Worm (Caenorhabditis elegans): ENCODE data around the gene B0250.5.

B0250.5 gene

ce11 chrV:20536208-20536607 lies 42.5 kb downstream of the B0250.5 start, which contains the start of gene Y38H6C.15:
TSS of gene Y38H6C.15 (minus strand) at chrV:20536308.
- TF ChIP-seq nhr-12 (tag; optimal IDR thresholded peaks at IDR 0.05) (no peak), elt-1 (tag; optimal IDR thresholded peaks at IDR 0.05; ENCODE audit: borderline replicate concordance, insufficient read depth) (no peak), unc-62 (GFP tag; optimal IDR thresholded peaks at IDR 0.05) (no peak), hlh-1 (tag; optimal IDR thresholded peaks at IDR 0.05) (no peak), mab-5 (tag; optimal IDR thresholded peaks at IDR 0.05) (no peak), flh-1 (GFP tag; optimal IDR thresholded peaks at IDR 0.05) (no peak), cnd-1 (tag; optimal IDR thresholded peaks at IDR 0.05) (no peak), drap-1 (GFP tag; optimal IDR thresholded peaks at IDR 0.05) (no peak), ceh-83 (GFP tag; optimal IDR thresholded peaks at IDR 0.05) (no peak), nhr-28 (tag; optimal IDR thresholded peaks at IDR 0.05) (no peak), elt-3 (tag; optimal IDR thresholded peaks at IDR 0.05) (no peak), nhr-237 (tag; optimal IDR thresholded peaks at IDR 0.05) (no peak), nhr-76 (tag; optimal IDR thresholded peaks at IDR 0.05) (no peak), ceh-43 (GFP tag; optimal IDR thresholded peaks at IDR 0.05) (no peak), unc-39 (tag; optimal IDR thresholded peaks at IDR 0.05) (no peak), ham-2 (GFP tag; optimal IDR thresholded peaks at IDR 0.05) (no peak), lin-32 (GFP tag; optimal IDR thresholded peaks at IDR 0.05) (no peak)

DNA sequence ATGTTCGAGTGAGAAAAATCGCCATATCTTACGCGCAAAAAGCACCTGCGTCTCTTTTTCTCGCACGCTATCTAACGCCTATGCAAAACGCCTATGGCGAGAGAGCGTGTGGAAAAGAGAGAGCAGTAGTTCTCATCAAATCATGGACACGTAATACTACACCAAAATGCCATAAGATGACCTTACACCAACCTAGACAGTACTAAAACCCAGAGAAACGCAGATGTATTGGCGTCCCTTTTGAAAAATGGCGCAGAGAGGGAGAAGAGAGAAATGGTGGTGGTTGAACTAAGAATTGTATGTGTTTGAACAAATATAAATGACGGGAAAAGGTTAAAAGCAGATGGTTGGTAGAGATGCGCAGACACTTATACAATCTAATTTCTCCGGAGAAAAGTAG lies 45.3 kb downstream of the B0250.5 start, which contains the start of gene Y38H6C.16:
TSS of gene Y38H6C.16 (minus strand) at position 293 of the 400 bp plus-strand sequence.
- TF ChIP-seq drap-1 (GFP tag; optimal IDR thresholded peaks at IDR 0.05) = no peak
- no peak for TF ChIP-seq mep-1 (tag; optimal IDR thresholded peaks at IDR 0.05)
- no peak for TF ChIP-seq zip-8 (tag; optimal IDR thresholded peaks at IDR 0.05)
- no peak for TF ChIP-seq ham-2 (GFP tag; optimal IDR thresholded peaks at IDR 0.05)

DNA sequence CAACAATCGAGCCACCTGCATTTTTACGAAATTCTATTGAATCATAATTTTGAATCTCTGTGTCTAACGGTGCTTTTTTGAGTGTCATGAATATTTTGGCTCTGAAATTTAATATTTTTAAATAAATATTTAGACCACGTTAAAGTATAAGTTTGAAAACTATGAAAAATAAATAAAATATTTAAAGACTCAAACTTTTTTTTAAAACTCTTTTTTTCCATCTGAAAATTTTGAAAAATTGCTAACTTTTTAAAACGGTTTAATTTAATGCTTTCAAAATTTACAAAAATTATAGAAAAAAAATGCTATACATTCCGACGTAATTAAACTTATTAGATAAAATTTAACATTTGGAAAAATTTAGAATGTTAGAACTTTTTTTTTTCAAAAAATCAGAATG lies 50.4 kb downstream of the B0250.5 start, which contains the start of gene slc-36.3:
TSS of gene slc-36.3 (minus strand) at position 101 of the 400 bp plus-strand sequence.
- TF ChIP-seq unc-39 (tag; optimal IDR thresholded peaks at IDR 0.05) (no peak), nhr-76 (tag; optimal IDR thresholded peaks at IDR 0.05) (no peak), blmp-1 (tag; optimal IDR thresholded peaks at IDR 0.05) (no peak), drap-1 (GFP tag; optimal IDR thresholded peaks at IDR 0.05) (no peak), cnd-1 (tag; optimal IDR thresholded peaks at IDR 0.05) (no peak), ces-1 (GFP tag; optimal IDR thresholded peaks at IDR 0.05) (no peak), pha-4 (tag; optimal IDR thresholded peaks at IDR 0.05) (no peak), elt-1 (tag; optimal IDR thresholded peaks at IDR 0.05; ENCODE audit: borderline replicate concordance, insufficient read depth) (no peak), ceh-43 (GFP tag; optimal IDR thresholded peaks at IDR 0.05) (no peak), ztf-11 (tag; optimal IDR thresholded peaks at IDR 0.05) (no peak), flh-1 (GFP tag; optimal IDR thresholded peaks at IDR 0.05) (no peak), ceh-39 (tag; optimal IDR thresholded peaks at IDR 0.05) (no peak), nhr-12 (tag; optimal IDR thresholded peaks at IDR 0.05) (no peak), mls-2 (tag; optimal IDR thresholded peaks at IDR 0.05) (no peak), mep-1 (tag; optimal IDR thresholded peaks at IDR 0.05) (no peak), tbx-8 (GFP tag; optimal IDR thresholded peaks at IDR 0.05) (no peak), snpc-4 (tag; optimal IDR thresholded peaks at IDR 0.05) (no peak), ceh-83 (GFP tag; optimal IDR thresholded peaks at IDR 0.05) (no peak), lin-32 (GFP tag; optimal IDR thresholded peaks at IDR 0.05) (no peak)

DNA sequence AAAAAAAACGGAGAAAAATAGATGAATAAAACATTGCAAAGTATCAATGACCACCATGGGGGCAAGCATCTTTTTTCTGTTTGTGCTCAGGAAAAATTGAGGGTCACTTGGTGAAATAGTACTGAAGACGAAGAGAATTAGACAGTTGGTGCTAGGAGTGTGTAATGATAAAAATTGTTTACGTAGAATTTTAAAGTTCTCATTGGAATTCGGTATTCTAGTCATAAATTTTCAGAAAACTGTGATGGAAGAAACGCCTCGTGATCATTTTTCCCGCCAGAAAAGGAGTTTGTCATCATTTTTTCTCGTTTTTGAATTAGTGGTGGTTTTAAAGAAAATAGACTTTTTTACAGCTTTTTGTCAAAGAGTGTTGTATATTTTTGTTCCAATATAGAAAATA lies 50.9 kb downstream of the B0250.5 start:
- TF ChIP-seq flh-1 (GFP tag; optimal IDR thresholded peaks at IDR 0.05) (no peak), tbx-8 (GFP tag; optimal IDR thresholded peaks at IDR 0.05) (no peak), bed-3 (GFP tag; optimal IDR thresholded peaks at IDR 0.05) (no peak), mep-1 (tag; optimal IDR thresholded peaks at IDR 0.05) (no peak), M03D4.4 (tag; optimal IDR thresholded peaks at IDR 0.05) (no peak), unc-62 (GFP tag; optimal IDR thresholded peaks at IDR 0.05) (no peak), ceh-43 (GFP tag; optimal IDR thresholded peaks at IDR 0.05) (no peak), ztf-11 (tag; optimal IDR thresholded peaks at IDR 0.05) (no peak), elt-1 (tag; optimal IDR thresholded peaks at IDR 0.05; ENCODE audit: borderline replicate concordance, insufficient read depth) (no peak), nhr-76 (tag; optimal IDR thresholded peaks at IDR 0.05) (no peak), unc-120 (tag; optimal IDR thresholded peaks at IDR 0.05; ENCODE audit: poor library complexity, severe bottlenecking) (no peak), nhr-237 (tag; optimal IDR thresholded peaks at IDR 0.05) (no peak), blmp-1 (tag; optimal IDR thresholded peaks at IDR 0.05) (no peak), mls-2 (tag; optimal IDR thresholded peaks at IDR 0.05) (no peak), snpc-4 (tag; optimal IDR thresholded peaks at IDR 0.05) (no peak), cnd-1 (tag; optimal IDR thresholded peaks at IDR 0.05) (no peak), zip-8 (tag; optimal IDR thresholded peaks at IDR 0.05) (no peak), ceh-83 (GFP tag; optimal IDR thresholded peaks at IDR 0.05) (no peak), drap-1 (GFP tag; optimal IDR thresholded peaks at IDR 0.05) (no peak)

DNA sequence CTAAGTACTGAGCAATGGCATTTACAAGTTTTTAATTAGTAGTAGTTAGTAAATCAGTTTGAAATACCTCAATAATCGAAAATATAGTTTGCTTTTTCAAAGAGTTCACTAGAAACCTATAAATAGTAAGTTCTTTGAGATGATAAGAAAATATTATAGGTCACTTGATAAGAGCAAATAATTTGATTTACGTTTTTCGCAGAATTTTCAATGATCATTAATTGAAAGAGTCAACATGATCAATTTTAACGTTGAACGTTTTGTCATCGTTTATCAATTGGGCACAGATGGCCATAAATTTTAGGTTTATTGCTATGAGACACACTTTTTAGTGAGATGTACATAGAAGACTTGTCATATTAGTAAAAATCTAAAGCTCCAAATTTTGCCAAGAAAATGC lies 52.0 kb downstream of the B0250.5 start:
- TF ChIP-seq pha-4 (tag; optimal IDR thresholded peaks at IDR 0.05) (no peak), ceh-83 (GFP tag; optimal IDR thresholded peaks at IDR 0.05) (no peak)
